Fruit fly (Drosophila melanogaster) whole organism, embryonic: ENCODE data around the gene CG7742.
A peak's percentile ranks its signal among the peaks of the same experiment; 100 is the strongest.

ENCODE experiments used
- Blimp-1 ChIP-seq: fragments of 200-800 bp; sonication (Bioruptor generic); optimal IDR thresholded peaks from 3 replicates; lab custom pipeline; 2018; ENCODE audit warnings: missing biosample characterization, missing genetic modification characterization, mild to moderate bottlenecking, moderate library complexity, missing genetic modification reagents
- CG12299 ChIP-seq: fragments of 200-800 bp; sonication (Bioruptor generic); optimal IDR thresholded peaks from 2 replicates; lab custom pipeline; 2018; ENCODE audit warnings: missing biosample characterization, mild to moderate bottlenecking, missing genetic modification characterization
- CG17385 ChIP-seq: fragments of 200-800 bp; sonication (Bioruptor generic); optimal IDR thresholded peaks from 3 replicates; lab custom pipeline; 2018; ENCODE audit warnings: missing biosample characterization, mild to moderate bottlenecking, missing genetic modification characterization
- CG2199 ChIP-seq: fragments of 200-800 bp; sonication (Bioruptor generic); IDR thresholded peaks from 3 replicates; pipeline ENCODE4 v1.3.6; 2022; ENCODE audit warnings: missing biosample characterization, missing genetic modification characterization
- CG30403 ChIP-seq: fragments of 200-800 bp; sonication (Bioruptor generic); optimal IDR thresholded peaks from 3 replicates; lab custom pipeline; 2016; ENCODE audit warnings: missing biosample characterization, missing genetic modification characterization
- CG34422 ChIP-seq: fragments of 200-800 bp; sonication (Bioruptor generic); IDR thresholded peaks from 3 replicates; pipeline ENCODE4 v1.3.6; 2022; ENCODE audit warnings: missing biosample characterization, missing genetic modification characterization
- CG4360 ChIP-seq: fragments of 200-800 bp; sonication (Bioruptor generic); IDR thresholded peaks from 2 replicates; pipeline ENCODE4 v1.3.6; 2022; ENCODE audit warnings: missing biosample characterization, missing genetic modification characterization
- CG4617 ChIP-seq: fragments of 200-800 bp; sonication (Bioruptor generic); optimal IDR thresholded peaks from 3 replicates; lab custom pipeline; 2016; ENCODE audit warnings: missing biosample characterization, missing genetic modification characterization, borderline replicate concordance
- CG7745 ChIP-seq: fragments of 200-800 bp; sonication (Bioruptor generic); optimal IDR thresholded peaks from 2 replicates; lab custom pipeline; 2018; ENCODE audit warnings: missing biosample characterization, mild to moderate bottlenecking, missing genetic modification characterization, moderate library complexity
- CG8359 ChIP-seq: fragments of 200-800 bp; sonication (Bioruptor generic); optimal IDR thresholded peaks from 2 replicates; lab custom pipeline; 2017; ENCODE audit warnings: missing biosample characterization, mild to moderate bottlenecking, missing genetic modification characterization, borderline replicate concordance
- D19A ChIP-seq: fragments of 200-800 bp; optimal IDR thresholded peaks from 3 replicates; lab custom pipeline; 2019; ENCODE audit warnings: missing biosample characterization, mild to moderate bottlenecking, missing genetic modification characterization, moderate library complexity
- Dad ChIP-seq: fragments of 200-800 bp; sonication (Bioruptor generic); optimal IDR thresholded peaks from 3 replicates; lab custom pipeline; 2016; ENCODE audit warnings: missing biosample characterization, missing genetic modification characterization
- Eip74EF ChIP-seq, 2 experiments: fragments of 200-800 bp in 1 of 2; fragments of >200 bp in 1 of 2; sonication (Bioruptor generic) in 1 of 2; optimal IDR thresholded peaks; 2 replicates each; lab custom pipeline; 2017 to 2019; ENCODE audit warnings: missing biosample characterization in 2 of 2, missing genetic modification characterization in 2 of 2, mild to moderate bottlenecking in 1 of 2, moderate library complexity in 1 of 2
- Gug ChIP-seq: fragments of 200-800 bp; sonication (Bioruptor generic); IDR thresholded peaks from 4 replicates; pipeline ENCODE4 v1.3.6; 2022; ENCODE audit warnings: missing biosample characterization, missing genetic modification characterization
- Kr ChIP-seq: fragments of 200-800 bp; sonication (Bioruptor generic); optimal IDR thresholded peaks from 2 replicates; lab custom pipeline; 2017; ENCODE audit warnings: missing biosample characterization, mild to moderate bottlenecking, missing genetic modification characterization
- MTF-1 ChIP-seq: fragments of 200-800 bp; sonication (Bioruptor generic); optimal IDR thresholded peaks from 2 replicates; lab custom pipeline; 2018; ENCODE audit warnings: missing biosample characterization, mild to moderate bottlenecking, missing genetic modification characterization, borderline replicate concordance
- Med ChIP-seq: fragments of 200-800 bp; sonication (Bioruptor generic); peaks from one replicate; lab custom pipeline; 2016; ENCODE audit warnings: missing biosample characterization, missing genetic modification characterization, mild to moderate bottlenecking, inconsistent platforms, moderate library complexity
- Opbp ChIP-seq: fragments of 200-800 bp; sonication (Bioruptor generic); IDR thresholded peaks from 3 replicates; pipeline ENCODE4 v1.3.6; 2022; ENCODE audit warnings: missing biosample characterization, missing genetic modification characterization; ENCODE audit not compliant: partially characterized antibody
- Stat92E ChIP-seq, 3 experiments: fragments of >200 bp in 2 of 3; fragments of 200-800 bp in 1 of 3; sonication (Bioruptor generic) in 1 of 3; optimal IDR thresholded peaks; 2 replicates each; lab custom pipeline; 2017 to 2019; ENCODE audit warnings: missing biosample characterization in 3 of 3, missing genetic modification characterization in 3 of 3, mild to moderate bottlenecking in 1 of 3, moderate library complexity in 1 of 3
- abd-A ChIP-seq: fragments of 200-800 bp; sonication (Bioruptor generic); optimal IDR thresholded peaks from 3 replicates; lab custom pipeline; 2019; ENCODE audit warnings: missing biosample characterization, mild to moderate bottlenecking, missing genetic modification characterization, moderate library complexity
- ac ChIP-seq: fragments of 200-800 bp; sonication (Bioruptor generic); optimal IDR thresholded peaks from 3 replicates; lab custom pipeline; 2017; ENCODE audit warnings: missing biosample characterization, mild to moderate bottlenecking, missing genetic modification characterization
- cad ChIP-seq: fragments of >200 bp; optimal IDR thresholded peaks from 2 replicates; lab custom pipeline; 2017; ENCODE audit warnings: missing biosample characterization, missing genetic modification characterization
- caup ChIP-seq: fragments of 200-800 bp; sonication (Bioruptor generic); optimal IDR thresholded peaks from 3 replicates; lab custom pipeline; 2017; ENCODE audit warnings: missing biosample characterization, mild to moderate bottlenecking, missing genetic modification characterization, moderate library complexity; ENCODE audit not compliant: severe bottlenecking
- chinmo ChIP-seq: fragments of 200-800 bp; sonication (Bioruptor generic); IDR thresholded peaks from 4 replicates; pipeline ENCODE4 v1.3.6; 2022; ENCODE audit warnings: missing biosample characterization, missing genetic modification characterization; ENCODE audit not compliant: partially characterized antibody
- crol ChIP-seq: fragments of 200-800 bp; sonication (Bioruptor generic); IDR thresholded peaks from 2 replicates; pipeline ENCODE4 v1.3.6; 2022; ENCODE audit warnings: missing biosample characterization, missing genetic modification characterization
- eve ChIP-seq, 2 experiments: fragments of >200 bp; optimal IDR thresholded peaks; 2 replicates each; lab custom pipeline; 2017; ENCODE audit warnings: missing biosample characterization in 2 of 2, missing genetic modification characterization in 2 of 2
- grn ChIP-seq: fragments of 200-800 bp; sonication (Bioruptor generic); optimal IDR thresholded peaks from 3 replicates; lab custom pipeline; 2017; ENCODE audit warnings: missing biosample characterization, missing genetic modification characterization
- insv ChIP-seq, 2 experiments: fragments of 200-800 bp; sonication (Bioruptor generic); optimal IDR thresholded peaks; 3 replicates each; lab custom pipeline; 2016 to 2018; ENCODE audit warnings: missing biosample characterization in 2 of 2, missing genetic modification characterization in 2 of 2
- kni ChIP-seq: fragments of 200-800 bp; sonication (Bioruptor generic); optimal IDR thresholded peaks from 3 replicates; lab custom pipeline; 2017; ENCODE audit warnings: mild to moderate bottlenecking, missing biosample characterization, missing genetic modification reagents, missing genetic modification characterization
- nau ChIP-seq: fragments of 200-800 bp; sonication (Bioruptor generic); optimal IDR thresholded peaks from 3 replicates; lab custom pipeline; 2017; ENCODE audit warnings: missing biosample characterization, mild to moderate bottlenecking, missing genetic modification characterization, missing genetic modification reagents
- nom ChIP-seq: fragments of 200-800 bp; sonication (Bioruptor generic); optimal IDR thresholded peaks from 2 replicates; lab custom pipeline; 2017; ENCODE audit warnings: missing biosample characterization, missing genetic modification characterization, mild to moderate bottlenecking, moderate library complexity, missing genetic modification reagents
- oc ChIP-seq: fragments of 200-800 bp; sonication (Bioruptor generic); optimal IDR thresholded peaks from 2 replicates; lab custom pipeline; 2018; ENCODE audit warnings: missing biosample characterization, mild to moderate bottlenecking, missing genetic modification characterization, moderate library complexity
- otp ChIP-seq: fragments of 200-800 bp; sonication (Bioruptor generic); IDR thresholded peaks from 3 replicates; pipeline ENCODE4, ENCODE4 v1.3.6; 2022; ENCODE audit warnings: missing biosample characterization, missing genetic modification characterization
- pros ChIP-seq: fragments of 200-800 bp; sonication (Bioruptor generic); optimal IDR thresholded peaks from 3 replicates; lab custom pipeline; 2019; ENCODE audit warnings: missing biosample characterization, mild to moderate bottlenecking, missing genetic modification characterization, moderate library complexity
- ro ChIP-seq: fragments of 200-800 bp; sonication (Bioruptor generic); IDR thresholded peaks from 2 replicates; pipeline ENCODE4 v1.3.6; 2022; ENCODE audit warnings: missing biosample characterization, missing genetic modification characterization
- row ChIP-seq: fragments of 200-800 bp; sonication (Bioruptor generic); IDR thresholded peaks from 3 replicates; pipeline ENCODE4 v1.3.6; 2022; ENCODE audit warnings: missing biosample characterization, missing genetic modification characterization
- sens ChIP-seq: fragments of 200-800 bp; sonication (Bioruptor generic); peaks from one replicate; lab custom pipeline; 2016; ENCODE audit warnings: missing biosample characterization, missing genetic modification characterization
- sqz ChIP-seq: fragments of 200-800 bp; sonication (Bioruptor generic); optimal IDR thresholded peaks from 3 replicates; lab custom pipeline; 2018; ENCODE audit warnings: missing biosample characterization, mild to moderate bottlenecking, missing genetic modification characterization
- twi ChIP-seq: fragments of 200-800 bp; optimal IDR thresholded peaks from 2 replicates; lab custom pipeline; 2019; ENCODE audit warnings: missing biosample characterization, mild to moderate bottlenecking, missing genetic modification characterization, moderate library complexity
- zfh1 ChIP-seq: fragments of 200-800 bp; sonication (Bioruptor generic); IDR thresholded peaks from 3 replicates; pipeline ENCODE4 v1.3.6; 2022; ENCODE audit warnings: missing biosample characterization, missing genetic modification characterization

Gene CG7742

dm6 chr2L:5236346-5236809 lies 21.5 kb upstream of the CG7742 start (continued):
- TF ChIP-seq Med (GFP tag; lab: Kevin White, UChicago) = peak; percentile 59
- TF ChIP-seq crol (GFP tag; lab: Robert Waterston, UW) = peak; percentile 52
- no peak for TF ChIP-seq Blimp-1 (GFP tag; lab: Kevin White, UChicago)
- peak; percentile 91 for TF ChIP-seq CG4360
- TF ChIP-seq D19A (tag; lab: Kevin White, UChicago) = peak; percentile 19
- TF ChIP-seq MTF-1 (GFP tag; lab: Kevin White, UChicago) = no peak
- 0 out of 3 replicates have a peak, but pooled peaks have one; percentile 6 for TF ChIP-seq otp (GFP tag; lab: Robert Waterston, UW)
- no peak for TF ChIP-seq Gug (GFP tag; lab: Robert Waterston, UW)
- no peak for TF ChIP-seq nau (GFP tag; lab: Kevin White, UChicago)
- no peak for TF ChIP-seq caup (GFP tag; lab: Kevin White, UChicago)
- peak; percentile 74 for TF ChIP-seq nom (GFP tag; lab: Kevin White, UChicago)

DNA sequence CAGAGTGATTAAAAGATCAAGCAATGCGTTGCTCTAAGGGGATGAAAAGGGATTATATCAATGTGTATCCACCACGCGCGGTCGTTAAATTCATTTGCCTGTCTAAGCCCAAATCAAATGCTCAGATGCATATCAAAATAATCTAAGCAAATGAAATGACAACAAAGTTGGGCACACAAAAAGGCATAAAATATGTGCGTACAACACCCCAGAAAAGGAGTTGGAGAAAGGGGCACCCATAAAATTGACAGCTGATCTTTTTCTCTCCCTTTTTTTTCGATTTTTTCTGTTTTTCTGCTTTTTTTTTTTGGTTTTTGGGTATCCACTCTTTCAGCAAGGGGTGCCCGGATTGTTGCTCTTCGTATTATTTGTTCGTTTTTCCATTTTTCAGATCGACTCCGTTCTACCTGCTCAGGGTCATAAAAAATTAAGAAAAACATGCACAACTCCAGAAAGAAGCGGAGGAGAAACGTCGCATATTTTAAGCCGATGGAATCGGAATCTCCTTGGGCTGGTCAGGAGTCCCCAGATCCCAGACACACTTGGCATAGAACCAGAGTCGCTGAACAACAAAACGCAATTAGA lies 19.9 kb upstream of the CG7742 start:
- TF ChIP-seq CG30403 (GFP tag; lab: Kevin White, UChicago) = no peak
- TF ChIP-seq CG34422 (GFP tag; lab: Robert Waterston, UW) = no peak
- TF ChIP-seq CG2199 (GFP tag; lab: Robert Waterston, UW) = peak; percentile 77; the same call in 2 of the 3 replicates
- TF ChIP-seq CG8359 (GFP tag; lab: Kevin White, UChicago) = no peak
- TF ChIP-seq Kr = peak; percentile 74
- peak; percentile 86 for TF ChIP-seq grn
- TF ChIP-seq insv (GFP tag; optimal IDR thresholded peaks at IDR 0.05; lab: Kevin White, UChicago) = peak in 1 of 2 experiments; percentile 13
- peak; percentile 48 for TF ChIP-seq nom (GFP tag; lab: Kevin White, UChicago)
- peak; percentile 69 for TF ChIP-seq oc (tag; lab: Kevin White, UChicago)
- no peak for TF ChIP-seq CG17385 (GFP tag; lab: Kevin White, UChicago)
- peak; percentile 68 for TF ChIP-seq pros (GFP tag; lab: Kevin White, UChicago)
- TF ChIP-seq CG4617 (GFP tag; lab: Kevin White, UChicago) = no peak
- TF ChIP-seq Opbp (GFP tag; lab: Robert Waterston, UW) = no peak
- TF ChIP-seq kni = peak; percentile 79
- no peak for TF ChIP-seq Dad (GFP tag; lab: Kevin White, UChicago)
- peak; percentile 7 for TF ChIP-seq sens (GFP tag; lab: Kevin White, UChicago)
- TF ChIP-seq CG7745 = peak; percentile 80
- no peak for TF ChIP-seq CG12299 (tag; lab: Kevin White, UChicago)
- TF ChIP-seq Stat92E (GFP tag; optimal IDR thresholded peaks at IDR 0.05; lab: Kevin White, UChicago) = peak in 1 of 3 experiments; percentile 70
- no peak for TF ChIP-seq zfh1 (GFP tag; lab: Robert Waterston, UW)
- TF ChIP-seq cad (GFP tag; lab: Kevin White, UChicago) = peak; percentile 20
- TF ChIP-seq ac = peak; percentile 60
- no peak for TF ChIP-seq chinmo
- TF ChIP-seq ro = no peak
- no peak for TF ChIP-seq Eip74EF (GFP tag; optimal IDR thresholded peaks at IDR 0.05; lab: Kevin White, UChicago)
- peak; percentile 93 for TF ChIP-seq sqz (GFP tag; lab: Kevin White, UChicago)
- TF ChIP-seq eve (GFP tag; optimal IDR thresholded peaks at IDR 0.05; lab: Kevin White, UChicago) = peak in 1 of 2 experiments; percentile 49
- TF ChIP-seq row (GFP tag; lab: Robert Waterston, UW) = no peak
- TF ChIP-seq twi (tag; lab: Kevin White, UChicago) = peak; percentile 30
- peak; percentile 40 for TF ChIP-seq abd-A (tag; lab: Kevin White, UChicago)
